1 fruit fly cellular context compared by ENCODE assay signal in genomic region chr2L:9897296-9897695, dm6.
TF ChIP-seq lines count a peak whose summit lies in the region.

Gene RpS2, minus strand, starts transcription at chr2L:9897552.

TF ChIP-seq in whole organism, embryonic, 481 proteins besides CTCF, POLR2A, EP300 and RAD21 (continued from another document and continues in another):
- TF ChIP-seq ranshi (GFP tag; IDR thresholded peaks at IDR 0.05; lab: Robert Waterston, UW) = no peak
- TF ChIP-seq sim (GFP tag; IDR thresholded peaks at IDR 0.05; lab: Robert Waterston, UW) = no peak
- peak; percentile 98 for TF ChIP-seq vnd (GFP tag; IDR thresholded peaks at IDR 0.05; lab: Robert Waterston, UW; ENCODE audit: partially characterized antibody)
- TF ChIP-seq unpg (GFP tag; optimal IDR thresholded peaks at IDR 0.05; lab: Kevin White, UChicago) = peak; percentile 51
- peak; percentile 51 for TF ChIP-seq Lhr (GFP tag; optimal IDR thresholded peaks at IDR 0.05; lab: Kevin White, UChicago)
- peak; percentile 58 for TF ChIP-seq CG32532 (GFP tag; IDR thresholded peaks at IDR 0.05; lab: Robert Waterston, UW)
- TF ChIP-seq tin (GFP tag; optimal IDR thresholded peaks at IDR 0.05; lab: Kevin White, UChicago) = no peak
- TF ChIP-seq Jarid2 (GFP tag; optimal IDR thresholded peaks at IDR 0.05; lab: Kevin White, UChicago) = peak; percentile 13
- TF ChIP-seq ems (GFP tag; optimal IDR thresholded peaks at IDR 0.05; lab: Kevin White, UChicago) = no peak
- TF ChIP-seq gsb-n (tag; optimal IDR thresholded peaks at IDR 0.05; lab: Kevin White, UChicago) = peak; percentile 60
- TF ChIP-seq CG10565 (GFP tag; optimal IDR thresholded peaks at IDR 0.05; lab: Kevin White, UChicago) = no peak
- no peak for TF ChIP-seq eyg (GFP tag; optimal IDR thresholded peaks at IDR 0.05; lab: Kevin White, UChicago)
- no peak for TF ChIP-seq CG1647 (GFP tag; optimal IDR thresholded peaks at IDR 0.05; lab: Kevin White, UChicago)
- no peak for TF ChIP-seq Bteb2 (GFP tag; optimal IDR thresholded peaks at IDR 0.05; lab: Kevin White, UChicago)
- TF ChIP-seq CG12104 (GFP tag; optimal IDR thresholded peaks at IDR 0.05; lab: Kevin White, UChicago) = no peak
- peak; percentile 36 for TF ChIP-seq CG13123 (GFP tag; optimal IDR thresholded peaks at IDR 0.05; lab: Kevin White, UChicago)
- TF ChIP-seq D19B (GFP tag; optimal IDR thresholded peaks at IDR 0.05; lab: Kevin White, UChicago) = no peak
- TF ChIP-seq CG11398 (GFP tag; optimal IDR thresholded peaks at IDR 0.05; lab: Kevin White, UChicago) = peak; percentile 21
- no peak for TF ChIP-seq CG5953 (GFP tag; IDR thresholded peaks at IDR 0.05; lab: Robert Waterston, UW)
- no peak for TF ChIP-seq CG6765 (GFP tag; optimal IDR thresholded peaks at IDR 0.05; lab: Kevin White, UChicago)
- no peak for TF ChIP-seq bowl (GFP tag; IDR thresholded peaks at IDR 0.05; lab: Robert Waterston, UW)
- TF ChIP-seq CG3065 (GFP tag; optimal IDR thresholded peaks at IDR 0.05; lab: Kevin White, UChicago) = no peak
- peak; percentile 99 for TF ChIP-seq unc-4 (GFP tag; IDR thresholded peaks at IDR 0.05; lab: Robert Waterston, UW; ENCODE audit: partially characterized antibody)
- peak; percentile 18 for TF ChIP-seq gfzf (GFP tag; optimal IDR thresholded peaks at IDR 0.05; lab: Kevin White, UChicago)
- TF ChIP-seq CG10321 (GFP tag; IDR thresholded peaks at IDR 0.05; lab: Robert Waterston, UW) = no peak; the same call in 1 of the 2 replicates
- peak; percentile 25; the same call in 1 of the 3 replicates for TF ChIP-seq CG17361 (GFP tag; IDR thresholded peaks at IDR 0.05; lab: Robert Waterston, UW)
- peak; percentile 75 for TF ChIP-seq HmgZ (tag; optimal IDR thresholded peaks at IDR 0.05; lab: Kevin White, UChicago)
- no peak for TF ChIP-seq CG4360 (GFP tag; IDR thresholded peaks at IDR 0.05; lab: Robert Waterston, UW)
- TF ChIP-seq CG11093 (GFP tag; IDR thresholded peaks at IDR 0.05; lab: Robert Waterston, UW) = no peak
- TF ChIP-seq CG11085 (GFP tag; IDR thresholded peaks at IDR 0.05; lab: Robert Waterston, UW) = no peak
- TF ChIP-seq CG12155 (GFP tag; optimal IDR thresholded peaks at IDR 0.05; lab: Kevin White, UChicago) = peak; percentile 18
- TF ChIP-seq CG12942 (GFP tag; optimal IDR thresholded peaks at IDR 0.05; lab: Kevin White, UChicago) = no peak
- TF ChIP-seq mam (GFP tag; optimal IDR thresholded peaks at IDR 0.05; lab: Kevin White, UChicago) = no peak
- peak; percentile 42 for TF ChIP-seq Hsf (GFP tag; optimal IDR thresholded peaks at IDR 0.05; lab: Kevin White, UChicago)
- no peak for TF ChIP-seq CG6813 (GFP tag; optimal IDR thresholded peaks at IDR 0.05; lab: Kevin White, UChicago)
- TF ChIP-seq CG14965 (GFP tag; optimal IDR thresholded peaks at IDR 0.05; lab: Kevin White, UChicago; ENCODE audit: borderline replicate concordance) = no peak
- TF ChIP-seq Six4 (GFP tag; optimal IDR thresholded peaks at IDR 0.05; lab: Kevin White, UChicago) = no peak
- TF ChIP-seq bigmax (GFP tag; optimal IDR thresholded peaks at IDR 0.05; lab: Kevin White, UChicago) = peak; percentile 66
- TF ChIP-seq CG3281 (GFP tag; optimal IDR thresholded peaks at IDR 0.05; lab: Kevin White, UChicago) = peak; percentile 37
- no peak for TF ChIP-seq odd (GFP tag; optimal IDR thresholded peaks at IDR 0.05; lab: Kevin White, UChicago)
- no peak for TF ChIP-seq CG12299 (tag; optimal IDR thresholded peaks at IDR 0.05; lab: Kevin White, UChicago)
- TF ChIP-seq CG11560 (tag; IDR thresholded peaks at IDR 0.05; lab: Robert Waterston, UW) = no peak
- no peak for TF ChIP-seq Dip2 (GFP tag; IDR thresholded peaks at IDR 0.05; lab: Robert Waterston, UW)
- TF ChIP-seq CG6791 (GFP tag; IDR thresholded peaks at IDR 0.05; lab: Robert Waterston, UW; ENCODE audit: partially characterized antibody) = peak; percentile 99
- TF ChIP-seq jing (GFP tag; optimal IDR thresholded peaks at IDR 0.05; lab: Kevin White, UChicago) = no peak
- peak; percentile 69; the same call in 2 of the 3 replicates for TF ChIP-seq ci (GFP tag; IDR thresholded peaks at IDR 0.05; lab: Robert Waterston, UW)
- no peak for TF ChIP-seq Hr78 (GFP tag; optimal IDR thresholded peaks at IDR 0.05; lab: Kevin White, UChicago)
- no peak for TF ChIP-seq Fer2 (tag; optimal IDR thresholded peaks at IDR 0.05; lab: Kevin White, UChicago)
- TF ChIP-seq CG6175 (GFP tag; IDR thresholded peaks at IDR 0.05; lab: Robert Waterston, UW) = no peak
- TF ChIP-seq Drgx (GFP tag; IDR thresholded peaks at IDR 0.05; lab: Robert Waterston, UW) = no peak
- peak; percentile 45 for TF ChIP-seq CG2202 (tag; optimal IDR thresholded peaks at IDR 0.05; lab: Kevin White, UChicago)
- no peak for TF ChIP-seq CG18011 (GFP tag; optimal IDR thresholded peaks at IDR 0.05; lab: Kevin White, UChicago)
- TF ChIP-seq Sox100B (GFP tag; optimal IDR thresholded peaks at IDR 0.05; lab: Kevin White, UChicago) = peak; percentile 23
- TF ChIP-seq CG1024 (GFP tag; IDR thresholded peaks at IDR 0.05; lab: Robert Waterston, UW) = no peak
- peak; percentile 9 for TF ChIP-seq bcd (GFP tag; optimal IDR thresholded peaks at IDR 0.05; lab: Kevin White, UChicago)
- no peak for TF ChIP-seq Sox102F (GFP tag; optimal IDR thresholded peaks at IDR 0.05; lab: Kevin White, UChicago)
- peak; percentile 98 for TF ChIP-seq ato (GFP tag; IDR thresholded peaks at IDR 0.05; lab: Robert Waterston, UW; ENCODE audit: partially characterized antibody)
- TF ChIP-seq NC2α (GFP tag; optimal IDR thresholded peaks at IDR 0.05; lab: Kevin White, UChicago) = no peak
- no peak for TF ChIP-seq CG4282 (GFP tag; optimal IDR thresholded peaks at IDR 0.05; lab: Kevin White, UChicago)
- TF ChIP-seq Optix (GFP tag; IDR thresholded peaks at IDR 0.05; lab: Robert Waterston, UW) = no peak
- TF ChIP-seq CG15011 (GFP tag; optimal IDR thresholded peaks at IDR 0.05; lab: Kevin White, UChicago) = no peak
- peak; percentile 60 for TF ChIP-seq CG15269 (tag; optimal IDR thresholded peaks at IDR 0.05; lab: Kevin White, UChicago)
- peak; percentile 46; the same call in 1 of the 2 replicates for TF ChIP-seq Atf6 (GFP tag; IDR thresholded peaks at IDR 0.05; lab: Robert Waterston, UW)
- no peak for TF ChIP-seq CG8281 (tag; optimal IDR thresholded peaks at IDR 0.05; lab: Kevin White, UChicago)
- no peak for TF ChIP-seq Nf-YA (GFP tag; IDR thresholded peaks at IDR 0.05; lab: Robert Waterston, UW)
- TF ChIP-seq slp2 (GFP tag; optimal IDR thresholded peaks at IDR 0.05; lab: Kevin White, UChicago) = no peak
- TF ChIP-seq CG17568 (GFP tag; optimal IDR thresholded peaks at IDR 0.05; lab: Kevin White, UChicago) = peak; percentile 46
- TF ChIP-seq CG7987 (GFP tag; optimal IDR thresholded peaks at IDR 0.05; lab: Kevin White, UChicago) = peak; percentile 68
- no peak for TF ChIP-seq CG14050 (GFP tag; IDR thresholded peaks at IDR 0.05; lab: Robert Waterston, UW)
- peak; percentile 38 for TF ChIP-seq CG2120 (GFP tag; optimal IDR thresholded peaks at IDR 0.05; lab: Kevin White, UChicago)
- no peak for TF ChIP-seq CG1602 (GFP tag; optimal IDR thresholded peaks at IDR 0.05; lab: Kevin White, UChicago)
- TF ChIP-seq CG3407 (GFP tag; optimal IDR thresholded peaks at IDR 0.05; lab: Kevin White, UChicago) = peak; percentile 24
- TF ChIP-seq CG32767 (GFP tag; IDR thresholded peaks at IDR 0.05; lab: Robert Waterston, UW) = no peak
- peak; percentile 95 for TF ChIP-seq CG2129 (GFP tag; IDR thresholded peaks at IDR 0.05; lab: Robert Waterston, UW; ENCODE audit: partially characterized antibody)
- TF ChIP-seq org-1 (GFP tag; optimal IDR thresholded peaks at IDR 0.05; lab: Kevin White, UChicago) = no peak
- TF ChIP-seq CG17186 (GFP tag; optimal IDR thresholded peaks at IDR 0.05; lab: Kevin White, UChicago) = peak; percentile 52
- no peak for TF ChIP-seq Mad (GFP tag; optimal IDR thresholded peaks at IDR 0.05; lab: Kevin White, UChicago)
- no peak for TF ChIP-seq CG11247 (GFP tag; IDR thresholded peaks at IDR 0.05; lab: Robert Waterston, UW)
- TF ChIP-seq CG12769 (tag; optimal IDR thresholded peaks at IDR 0.05; lab: Kevin White, UChicago) = peak; percentile 65
- TF ChIP-seq hbn (GFP tag; IDR thresholded peaks at IDR 0.05; lab: Robert Waterston, UW; ENCODE audit: partially characterized antibody) = peak; percentile 99
- no peak for TF ChIP-seq dimm (GFP tag; IDR thresholded peaks at IDR 0.05; lab: Robert Waterston, UW)
- no peak for TF ChIP-seq CG1832 (GFP tag; optimal IDR thresholded peaks at IDR 0.05; lab: Kevin White, UChicago)
- TF ChIP-seq inv (GFP tag; IDR thresholded peaks at IDR 0.05; lab: Robert Waterston, UW; ENCODE audit: partially characterized antibody) = peak; percentile 99
- TF ChIP-seq Lpt (GFP tag; optimal IDR thresholded peaks at IDR 0.05; lab: Kevin White, UChicago) = no peak
- no peak for TF ChIP-seq pita (GFP tag; optimal IDR thresholded peaks at IDR 0.05; lab: Kevin White, UChicago)
- peak; percentile 65 for TF ChIP-seq CG12391 (tag; optimal IDR thresholded peaks at IDR 0.05; lab: Kevin White, UChicago)
- TF ChIP-seq jumu (GFP tag; optimal IDR thresholded peaks at IDR 0.05; lab: Kevin White, UChicago) = no peak
- TF ChIP-seq CG4707 (GFP tag; optimal IDR thresholded peaks at IDR 0.05; lab: Kevin White, UChicago) = peak; percentile 43
- no peak for TF ChIP-seq stc (GFP tag; IDR thresholded peaks at IDR 0.05; lab: Robert Waterston, UW)
- no peak for TF ChIP-seq crc (GFP tag; optimal IDR thresholded peaks at IDR 0.05; lab: Kevin White, UChicago)
- TF ChIP-seq Asciz (GFP tag; optimal IDR thresholded peaks at IDR 0.05; lab: Kevin White, UChicago) = peak; percentile 11
- TF ChIP-seq D19A (tag; optimal IDR thresholded peaks at IDR 0.05; lab: Kevin White, UChicago) = no peak
- TF ChIP-seq chm (GFP tag; IDR thresholded peaks at IDR 0.05; lab: Robert Waterston, UW) = peak; percentile 87
- TF ChIP-seq amos (GFP tag; IDR thresholded peaks at IDR 0.05; lab: Robert Waterston, UW; ENCODE audit: partially characterized antibody) = peak; percentile 100
- TF ChIP-seq ase (GFP tag; IDR thresholded peaks at IDR 0.05; lab: Robert Waterston, UW) = no peak
- no peak for TF ChIP-seq aop (GFP tag; IDR thresholded peaks at IDR 0.05; lab: Robert Waterston, UW)
- no peak for TF ChIP-seq bab2 (GFP tag; optimal IDR thresholded peaks at IDR 0.05; lab: Kevin White, UChicago)
- TF ChIP-seq BtbVII (GFP tag; optimal IDR thresholded peaks at IDR 0.05; lab: Kevin White, UChicago) = no peak
- peak in 1 of 2 experiments; percentile 11 for TF ChIP-seq Eip74EF (GFP tag; optimal IDR thresholded peaks at IDR 0.05; lab: Kevin White, UChicago)
- peak; percentile 31 for TF ChIP-seq CG17359 (tag; optimal IDR thresholded peaks at IDR 0.05; lab: Kevin White, UChicago)
- TF ChIP-seq Dad (GFP tag; optimal IDR thresholded peaks at IDR 0.05; lab: Kevin White, UChicago) = peak; percentile 5
- TF ChIP-seq CG17612 (GFP tag; IDR thresholded peaks at IDR 0.05; lab: Robert Waterston, UW) = no peak
- TF ChIP-seq nom (GFP tag; optimal IDR thresholded peaks at IDR 0.05; lab: Kevin White, UChicago) = peak; percentile 75
- no peak for TF ChIP-seq ssp (GFP tag; IDR thresholded peaks at IDR 0.05; lab: Robert Waterston, UW)
- TF ChIP-seq CG3163 (GFP tag; optimal IDR thresholded peaks at IDR 0.05; lab: Kevin White, UChicago) = peak; percentile 25
- TF ChIP-seq gcm (GFP tag; optimal IDR thresholded peaks at IDR 0.05; lab: Kevin White, UChicago) = peak; percentile 53
- TF ChIP-seq Hand (GFP tag; optimal IDR thresholded peaks at IDR 0.05; lab: Kevin White, UChicago) = no peak
- peak; percentile 99 for TF ChIP-seq CG13287 (GFP tag; IDR thresholded peaks at IDR 0.05; lab: Robert Waterston, UW; ENCODE audit: partially characterized antibody)
- no peak; the same call in 2 of the 3 replicates for TF ChIP-seq CG2889 (GFP tag; IDR thresholded peaks at IDR 0.05; lab: Robert Waterston, UW)
- TF ChIP-seq CG3847 (GFP tag; IDR thresholded peaks at IDR 0.05; lab: Robert Waterston, UW) = peak; percentile 43
- no peak for TF ChIP-seq ap (GFP tag; IDR thresholded peaks at IDR 0.05; lab: Robert Waterston, UW)
- peak; percentile 40; the same call in 1 of the 2 replicates for TF ChIP-seq Adf1 (GFP tag; IDR thresholded peaks at IDR 0.05; lab: Robert Waterston, UW)
- no peak for TF ChIP-seq pan (optimal IDR thresholded peaks at IDR 0.05; lab: Kevin White, UChicago)
- TF ChIP-seq pan (GFP tag; optimal IDR thresholded peaks at IDR 0.05 in 1 of 2, IDR thresholded peaks at IDR 0.05 in 1 of 2) = peak in 1 of 2 experiments; percentile 7
- TF ChIP-seq CG2116 (GFP tag; optimal IDR thresholded peaks at IDR 0.05; lab: Kevin White, UChicago) = peak; percentile 94
- no peak for TF ChIP-seq CG8765 (GFP tag; IDR thresholded peaks at IDR 0.05; lab: Robert Waterston, UW)
- TF ChIP-seq exex (tag; optimal IDR thresholded peaks at IDR 0.05; lab: Kevin White, UChicago) = peak; percentile 31
- no peak for TF ChIP-seq pros (GFP tag; optimal IDR thresholded peaks at IDR 0.05; lab: Kevin White, UChicago)
- no peak for TF ChIP-seq ara (GFP tag; IDR thresholded peaks at IDR 0.05; lab: Robert Waterston, UW)
- no peak for TF ChIP-seq dati (GFP tag; IDR thresholded peaks at IDR 0.05; lab: Robert Waterston, UW)
- peak; percentile 90 for TF ChIP-seq CG1603 (tag; optimal IDR thresholded peaks at IDR 0.05; lab: Kevin White, UChicago)
- TF ChIP-seq fd3F (GFP tag; optimal IDR thresholded peaks at IDR 0.05; lab: Kevin White, UChicago) = no peak
- peak; percentile 64 for TF ChIP-seq nau (GFP tag; optimal IDR thresholded peaks at IDR 0.05; lab: Kevin White, UChicago)
- TF ChIP-seq CG9609 (GFP tag; optimal IDR thresholded peaks at IDR 0.05; lab: Kevin White, UChicago) = peak; percentile 19
- TF ChIP-seq CG7928 (GFP tag; optimal IDR thresholded peaks at IDR 0.05; lab: Kevin White, UChicago) = no peak
- no peak for TF ChIP-seq so (GFP tag; IDR thresholded peaks at IDR 0.05; lab: Robert Waterston, UW)
- no peak for TF ChIP-seq Ssrp (tag; optimal IDR thresholded peaks at IDR 0.05; lab: Kevin White, UChicago)
- no peak for TF ChIP-seq sens-2 (GFP tag; IDR thresholded peaks at IDR 0.05; lab: Robert Waterston, UW)
- TF ChIP-seq CG7745 (tag; optimal IDR thresholded peaks at IDR 0.05; lab: Kevin White, UChicago) = no peak
- TF ChIP-seq Dref (GFP tag; IDR thresholded peaks at IDR 0.05; lab: Robert Waterston, UW) = peak; percentile 96
- TF ChIP-seq CG11456 (GFP tag; IDR thresholded peaks at IDR 0.05; lab: Robert Waterston, UW) = 0 out of 3 replicates have a peak, but pooled peaks have one; percentile 6
- no peak for TF ChIP-seq CG15073 (GFP tag; optimal IDR thresholded peaks at IDR 0.05; lab: Kevin White, UChicago)
- TF ChIP-seq sna (GFP tag; IDR thresholded peaks at IDR 0.05; lab: Robert Waterston, UW; ENCODE audit: partially characterized antibody) = peak; percentile 98
- TF ChIP-seq CG10267 (tag; optimal IDR thresholded peaks at IDR 0.05; lab: Kevin White, UChicago) = peak; percentile 65
